Fruit fly (Drosophila melanogaster): Measurements from ENCODE around the gene bou.
A peak's percentile ranks its signal among the peaks of the same experiment; 100 is the strongest.

DNA sequence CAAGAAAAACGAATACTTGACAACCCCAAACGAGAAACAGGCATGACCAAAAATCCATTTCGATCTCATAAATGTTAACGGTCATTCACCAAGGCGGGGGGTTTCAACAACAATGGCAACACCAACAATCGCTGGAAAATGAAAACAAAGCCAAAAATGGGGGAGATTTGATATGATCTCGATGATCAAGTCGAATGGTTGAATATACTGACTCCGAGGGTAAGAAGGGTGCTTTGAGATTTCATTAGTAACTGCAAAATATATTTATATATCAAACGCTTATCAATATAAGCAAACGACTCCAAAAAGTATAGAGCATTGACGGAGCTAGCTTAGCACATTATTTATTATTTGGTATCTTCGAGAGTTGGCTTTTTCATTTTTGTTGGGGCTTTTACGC is 3.8 kb downstream of the bou start:
- TF ChIP-seq sqz (GFP tag; optimal IDR thresholded peaks at IDR 0.05), result no peak
- no peak for TF ChIP-seq gsb (GFP tag; IDR thresholded peaks at IDR 0.05)
- TF ChIP-seq CG9876 (GFP tag; optimal IDR thresholded peaks at IDR 0.05), result no peak
- TF ChIP-seq Hmr (GFP tag; optimal IDR thresholded peaks at IDR 0.05), result no peak
- no peak for TF ChIP-seq CTCF (GFP tag; optimal IDR thresholded peaks at IDR 0.05)
- TF ChIP-seq sisA (GFP tag; IDR thresholded peaks at IDR 0.05), result 0 out of 2 replicates have a peak, but pooled peaks have one; percentile 7
- TF ChIP-seq Dfd (GFP tag; optimal IDR thresholded peaks at IDR 0.05), result no peak
- TF ChIP-seq Doc2 (GFP tag; IDR thresholded peaks at IDR 0.05), result no peak
- no peak for TF ChIP-seq CG1792 (GFP tag; optimal IDR thresholded peaks at IDR 0.05)
- no peak for TF ChIP-seq MBD-R2 (GFP tag; IDR thresholded peaks at IDR 0.05)
